Worm (Caenorhabditis elegans): ENCODE data around the gene C17H12.2.

Gene C17H12.2

ce11 chrIV:6740190-6740589 lies 50.1 kb downstream of the C17H12.2 start, which contains the start of gene Y73B6A.3:
Y73B6A.3 (minus strand) TSS chrIV:6740290.
- TF ChIP-seq flt-1 (GFP tag; IDR thresholded peaks at IDR 0.05) (no peak), klf-2 (GFP tag; conservative IDR thresholded peaks at IDR 0.05) (no peak), ztf-29 (GFP tag; IDR thresholded peaks at IDR 0.05) (no peak), tab-1 (GFP tag; IDR thresholded peaks at IDR 0.05) (no peak), ref-1 (GFP tag; conservative IDR thresholded peaks at IDR 0.05) (no peak)

Measured in whole organism, midembryonic.